Worm (Caenorhabditis elegans) whole organism, mixed stage, embryonic: ENCODE results near the gene msrp-4.

Experiments
- M03D4.4 ChIP-seq: sonication (generic microtip); optimal IDR thresholded peaks from 2 replicates; lab custom pipeline; 2017; ENCODE audit warnings: mild to moderate bottlenecking, missing genetic modification characterization, missing compliant biosample characterization
- bed-3 ChIP-seq: fragments of 200-800 bp; sonication (Bioruptor generic); optimal IDR thresholded peaks from 3 replicates; lab custom pipeline; 2018; ENCODE audit warnings: mild to moderate bottlenecking, missing genetic modification characterization, moderate library complexity, missing compliant biosample characterization
- blmp-1 ChIP-seq: fragments of 150-350 bp; optimal IDR thresholded peaks from 2 replicates; lab custom pipeline; 2014; ENCODE audit warnings: missing biosample characterization, missing genetic modification characterization
- ceh-39 ChIP-seq: fragments of 150-350 bp; optimal IDR thresholded peaks from 2 replicates; lab custom pipeline; 2014; ENCODE audit warnings: missing biosample characterization, missing genetic modification characterization
- ceh-83 ChIP-seq: fragments of 200-800 bp; sonication (Bioruptor generic); optimal IDR thresholded peaks from 2 replicates; lab custom pipeline; 2018; ENCODE audit warnings: mild to moderate bottlenecking, missing genetic modification characterization, missing compliant biosample characterization
- ces-1 ChIP-seq: fragments of 150-350 bp; optimal IDR thresholded peaks from 2 replicates; lab custom pipeline; 2014; ENCODE audit warnings: missing biosample characterization, missing genetic modification reagents, missing genetic modification characterization
- cnd-1 ChIP-seq: fragments of 200-800 bp; sonication (Bioruptor generic); optimal IDR thresholded peaks from 2 replicates; lab custom pipeline; 2018; ENCODE audit warnings: mild to moderate bottlenecking, missing genetic modification characterization, missing compliant biosample characterization
- drap-1 ChIP-seq: fragments of 200-800 bp; sonication (Bioruptor generic); optimal IDR thresholded peaks from 3 replicates; lab custom pipeline; 2018; ENCODE audit warnings: mild to moderate bottlenecking, missing genetic modification characterization, missing compliant biosample characterization
- elt-3 ChIP-seq: fragments of 150-350 bp; optimal IDR thresholded peaks from 2 replicates; lab custom pipeline; 2014; ENCODE audit warnings: missing biosample characterization, missing genetic modification characterization
- flh-1 ChIP-seq: fragments of 200-800 bp; sonication (Bioruptor generic); optimal IDR thresholded peaks from 2 replicates; lab custom pipeline; 2018; ENCODE audit warnings: mild to moderate bottlenecking, missing genetic modification characterization, moderate library complexity, missing compliant biosample characterization
- ham-2 ChIP-seq: fragments of 200-800 bp; sonication (Bioruptor generic); optimal IDR thresholded peaks from 2 replicates; lab custom pipeline; 2018; ENCODE audit warnings: mild to moderate bottlenecking, missing genetic modification characterization, missing compliant biosample characterization
- hlh-1 ChIP-seq: fragments of 150-350 bp; optimal IDR thresholded peaks from 2 replicates; lab custom pipeline; 2014; ENCODE audit warnings: missing biosample characterization, missing genetic modification reagents, missing genetic modification characterization
- lin-13 ChIP-seq: fragments of 150-350 bp; optimal IDR thresholded peaks from 2 replicates; lab custom pipeline; 2014; ENCODE audit warnings: missing biosample characterization, missing genetic modification characterization
- lin-32 ChIP-seq: fragments of 200-800 bp; sonication (Bioruptor generic); optimal IDR thresholded peaks from 2 replicates; lab custom pipeline; 2018; ENCODE audit warnings: mild to moderate bottlenecking, missing genetic modification characterization, missing compliant biosample characterization
- lsy-2 ChIP-seq: fragments of 150-350 bp; optimal IDR thresholded peaks from 2 replicates; lab custom pipeline; 2014; ENCODE audit warnings: missing biosample characterization, missing genetic modification characterization
- mab-5 ChIP-seq: fragments of 150-350 bp; optimal IDR thresholded peaks from 2 replicates; lab custom pipeline; 2014; ENCODE audit warnings: missing biosample characterization, missing genetic modification characterization
- mep-1 ChIP-seq: fragments of 150-350 bp; optimal IDR thresholded peaks from 2 replicates; lab custom pipeline; 2017; ENCODE audit warnings: missing biosample characterization, missing genetic modification reagents, missing genetic modification characterization, inconsistent platforms
- mls-2 ChIP-seq: sonication (generic microtip); optimal IDR thresholded peaks from 2 replicates; lab custom pipeline; 2016; ENCODE audit warnings: mild to moderate bottlenecking, missing genetic modification characterization, moderate library complexity, missing compliant biosample characterization
- nhr-12 ChIP-seq: fragments of 150-350 bp; optimal IDR thresholded peaks from 2 replicates; lab custom pipeline; 2014; ENCODE audit warnings: missing biosample characterization, missing genetic modification characterization
- nhr-237 ChIP-seq: fragments of 150-350 bp; optimal IDR thresholded peaks from 2 replicates; lab custom pipeline; 2014; ENCODE audit warnings: missing biosample characterization, missing genetic modification characterization
- nhr-28 ChIP-seq: fragments of 150-350 bp; optimal IDR thresholded peaks from 2 replicates; lab custom pipeline; 2014; ENCODE audit warnings: missing biosample characterization, missing genetic modification characterization
- nhr-76 ChIP-seq: sonication (generic microtip); optimal IDR thresholded peaks from 2 replicates; lab custom pipeline; 2017; ENCODE audit warnings: missing biosample characterization, missing genetic modification characterization
- pha-4 ChIP-seq: fragments of 150-350 bp; optimal IDR thresholded peaks from 2 replicates; lab custom pipeline; 2018; ENCODE audit warnings: missing biosample characterization, missing genetic modification reagents, missing genetic modification characterization
- snpc-4 ChIP-seq: fragments of 150-350 bp; optimal IDR thresholded peaks from 2 replicates; lab custom pipeline; 2014; ENCODE audit warnings: missing biosample characterization, missing genetic modification characterization
- sptf-1 ChIP-seq: sonication (generic microtip); optimal IDR thresholded peaks from 2 replicates; lab custom pipeline; 2017; ENCODE audit warnings: mild to moderate bottlenecking, missing genetic modification characterization, moderate library complexity, missing compliant biosample characterization
- tbx-8 ChIP-seq: fragments of 200-800 bp; sonication (Bioruptor generic); optimal IDR thresholded peaks from 2 replicates; lab custom pipeline; 2018; ENCODE audit warnings: mild to moderate bottlenecking, missing genetic modification characterization, moderate library complexity, missing compliant biosample characterization
- unc-120 ChIP-seq: sonication (generic microtip); optimal IDR thresholded peaks from 2 replicates; lab custom pipeline; 2017; ENCODE audit warnings: missing genetic modification characterization, missing compliant biosample characterization; ENCODE audit not compliant: poor library complexity, severe bottlenecking
- unc-39 ChIP-seq: fragments of 150-350 bp; optimal IDR thresholded peaks from 2 replicates; lab custom pipeline; 2014; ENCODE audit warnings: missing biosample characterization, missing genetic modification characterization
- unc-62 ChIP-seq: fragments of 150-350 bp; optimal IDR thresholded peaks from 2 replicates; lab custom pipeline; 2014; ENCODE audit warnings: missing biosample characterization, missing genetic modification reagents, missing genetic modification characterization
- zip-8 ChIP-seq: fragments of 150-350 bp; optimal IDR thresholded peaks from 2 replicates; lab custom pipeline; 2014; ENCODE audit warnings: missing biosample characterization, missing genetic modification characterization
- ztf-11 ChIP-seq: fragments of 150-350 bp; optimal IDR thresholded peaks from 2 replicates; lab custom pipeline; 2014; ENCODE audit warnings: missing biosample characterization, missing genetic modification characterization

The msrp-4 gene

DNA sequence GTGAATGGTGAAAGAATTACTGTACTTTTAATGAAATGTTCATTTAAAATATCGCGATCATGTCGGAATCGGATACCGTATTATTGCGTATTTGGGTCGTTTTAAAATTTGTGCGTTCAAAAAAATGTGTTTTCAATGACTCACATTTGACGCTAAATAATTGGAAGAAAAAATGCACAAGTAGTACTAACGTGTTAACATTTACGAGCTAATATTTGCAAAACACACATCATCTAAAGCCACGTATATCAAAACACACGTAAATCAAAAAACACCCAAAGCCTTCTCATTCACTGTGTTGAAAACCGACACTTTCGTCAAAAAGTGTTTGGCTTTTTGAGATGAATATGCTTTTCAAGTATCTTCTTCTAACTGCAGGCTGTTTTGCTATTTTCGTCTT lies 2.9 kb upstream of the msrp-4 start, which contains the start of gene F28A10.1:
TSS of gene F28A10.1 (plus strand) at position 301 of the 400 bp plus-strand sequence.
- TF ChIP-seq drap-1 (GFP tag; lab: Kevin White, UChicago) (no peak), M03D4.4 (tag; lab: Kevin White, UChicago) (no peak)

DNA sequence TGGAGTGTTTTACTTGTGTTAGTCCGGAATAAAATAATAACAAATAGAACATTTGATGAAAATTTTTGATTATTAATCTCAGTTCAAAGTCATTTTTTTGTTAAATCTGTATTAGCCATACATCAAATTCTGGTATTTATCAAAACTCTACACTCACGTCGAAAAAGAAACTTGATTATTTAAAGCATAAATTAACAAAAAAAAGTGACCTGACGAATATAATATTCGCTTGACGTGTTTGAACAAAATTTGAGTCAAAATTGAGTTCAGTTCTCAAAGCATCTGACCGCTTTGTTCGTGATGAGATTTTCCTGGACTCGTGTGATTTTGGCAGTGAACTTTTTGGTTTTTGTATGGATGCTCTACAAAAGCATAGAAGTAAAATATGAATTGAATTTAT lies 899 bp upstream of the msrp-4 start, which contains the start of gene F46F5.10:
TSS of gene F46F5.10 (plus strand) at position 301 of the 400 bp plus-strand sequence.
- no peak for TF ChIP-seq unc-62 (GFP tag; lab: Kevin White, UChicago)
- TF ChIP-seq tbx-8 (GFP tag; lab: Kevin White, UChicago) = no peak
- TF ChIP-seq ceh-83 (GFP tag; lab: Kevin White, UChicago) = no peak
- TF ChIP-seq mls-2 (tag; lab: Kevin White, UChicago) = no peak
- TF ChIP-seq lin-13 (tag; lab: Kevin White, UChicago) = no peak
- TF ChIP-seq unc-39 = no peak
- TF ChIP-seq pha-4 = no peak
- no peak for TF ChIP-seq nhr-12 (tag; lab: Kevin White, UChicago)
- TF ChIP-seq, all 35 proteins: peak for 0

DNA sequence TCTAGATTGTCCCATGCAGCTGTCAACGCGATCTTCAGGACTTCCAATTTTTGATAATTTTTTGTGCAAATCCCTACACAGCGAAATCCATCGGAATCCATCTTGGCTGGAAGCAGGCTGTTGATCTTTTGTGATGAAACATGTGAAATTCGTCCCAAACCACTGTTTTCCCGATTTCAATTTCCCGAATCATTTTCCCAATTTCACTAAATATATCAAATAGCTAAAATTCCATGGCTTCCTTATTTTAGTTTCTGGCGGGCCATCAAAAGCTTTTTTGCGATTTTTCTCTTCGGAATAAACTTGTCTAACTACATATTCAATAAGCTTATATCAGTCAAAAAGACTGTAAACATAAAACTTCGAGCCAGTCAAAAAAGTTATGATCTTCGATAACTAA lies 1.1 kb downstream of the msrp-4 start, which contains the start of gene F46F5.8:
TSS of gene F46F5.8 (minus strand) at position 101 of the 400 bp plus-strand sequence.
- TF ChIP-seq nhr-76 (tag; lab: Kevin White, UChicago) = no peak
- TF ChIP-seq lsy-2 (tag; lab: Kevin White, UChicago) = no peak
- no peak for TF ChIP-seq flh-1 (GFP tag; lab: Kevin White, UChicago)
- TF ChIP-seq ces-1 = no peak
- no peak for TF ChIP-seq unc-39
- TF ChIP-seq nhr-237 (tag; lab: Kevin White, UChicago) = no peak

DNA sequence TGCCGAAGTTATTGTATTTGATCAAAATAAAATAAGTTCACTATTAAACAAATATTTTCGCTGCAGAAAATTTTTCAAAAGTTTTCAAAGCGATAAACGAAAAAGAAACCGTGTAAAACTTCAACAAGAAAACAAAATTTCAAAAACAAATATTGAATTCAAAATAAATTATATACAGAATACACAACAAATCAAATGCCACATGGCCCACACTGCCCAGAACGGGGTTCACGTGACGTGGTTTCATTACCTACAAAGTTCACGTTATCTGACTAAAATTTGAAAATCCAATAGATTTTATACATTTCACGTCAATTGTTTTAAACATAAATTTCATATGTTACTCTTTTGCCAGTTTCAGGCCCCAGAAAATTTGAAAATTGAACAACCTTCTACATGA lies 2.1 kb downstream of the msrp-4 start, which contains the start of gene F46F5.7:
TSS of gene F46F5.7 (minus strand) at position 101 of the 400 bp plus-strand sequence.
- TF ChIP-seq sptf-1 = no peak

ce11 chrII:814737-815136 lies 7.9 kb downstream of the msrp-4 start, which contains the start of gene msrp-3:
msrp-3 (minus strand) TSS chrII:814837.
- TF ChIP-seq unc-120 (tag; lab: Kevin White, UChicago) = no peak
- no peak for TF ChIP-seq mep-1 (tag; lab: Kevin White, UChicago)
- TF ChIP-seq mls-2 (tag; lab: Kevin White, UChicago) = no peak
- TF ChIP-seq blmp-1 (tag; lab: Kevin White, UChicago) = no peak
- TF ChIP-seq M03D4.4 (tag; lab: Kevin White, UChicago) = no peak
- no peak for TF ChIP-seq snpc-4 (tag; lab: Kevin White, UChicago)
- no peak for TF ChIP-seq nhr-12 (tag; lab: Kevin White, UChicago)
- no peak for TF ChIP-seq lin-13 (tag; lab: Kevin White, UChicago)
- TF ChIP-seq unc-62 (GFP tag; lab: Kevin White, UChicago) = no peak
- TF ChIP-seq mab-5 (tag; lab: Kevin White, UChicago) = no peak
- TF ChIP-seq lin-32 (GFP tag; lab: Kevin White, UChicago) = no peak
- no peak for TF ChIP-seq ceh-83 (GFP tag; lab: Kevin White, UChicago)
- no peak for TF ChIP-seq pha-4
- TF ChIP-seq flh-1 (GFP tag; lab: Kevin White, UChicago) = no peak
- no peak for TF ChIP-seq nhr-28 (tag; lab: Kevin White, UChicago)
- TF ChIP-seq drap-1 (GFP tag; lab: Kevin White, UChicago) = no peak
- TF ChIP-seq ces-1 = no peak
- TF ChIP-seq, all 35 proteins: peak for 0

DNA sequence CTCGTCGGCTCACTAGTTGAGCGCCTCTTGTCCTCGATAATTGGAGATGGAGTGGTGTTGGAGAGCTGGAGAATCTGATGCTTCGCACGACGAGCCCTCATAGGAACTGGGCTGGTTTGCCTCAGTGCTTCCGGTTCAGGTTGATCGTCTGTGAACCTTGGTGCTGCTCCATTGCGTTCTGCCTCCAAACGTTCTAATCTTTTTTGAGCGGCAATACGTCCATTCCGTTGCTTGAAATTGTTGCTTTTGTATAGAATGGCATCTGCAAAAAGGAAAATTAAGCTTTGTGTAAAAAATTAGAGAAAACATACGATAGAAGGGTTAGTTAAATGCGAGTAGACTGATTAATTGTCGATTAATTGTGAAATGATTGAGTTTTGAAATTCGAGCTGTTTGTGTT lies 9.7 kb downstream of the msrp-4 start, which contains the start of gene F46F5.5:
TSS of gene F46F5.5 (minus strand) at position 101 of the 400 bp plus-strand sequence.
- no peak for TF ChIP-seq zip-8
- no peak for TF ChIP-seq tbx-8 (GFP tag; lab: Kevin White, UChicago)
- TF ChIP-seq bed-3 (GFP tag; lab: Kevin White, UChicago) = no peak
- TF ChIP-seq elt-3 = no peak
- TF ChIP-seq ztf-11 = no peak
- TF ChIP-seq nhr-76 (tag; lab: Kevin White, UChicago) = no peak
- TF ChIP-seq ceh-83 (GFP tag; lab: Kevin White, UChicago) = no peak
- no peak for TF ChIP-seq ceh-39 (tag; lab: Kevin White, UChicago)
- no peak for TF ChIP-seq cnd-1 (tag; lab: Kevin White, UChicago)
- TF ChIP-seq hlh-1 (tag; lab: Kevin White, UChicago) = no peak
- no peak for TF ChIP-seq lsy-2 (tag; lab: Kevin White, UChicago)
- no peak for TF ChIP-seq ham-2 (GFP tag; lab: Kevin White, UChicago)
- no peak for TF ChIP-seq lin-32 (GFP tag; lab: Kevin White, UChicago)
- no peak for TF ChIP-seq lin-13 (tag; lab: Kevin White, UChicago)
- no peak for TF ChIP-seq nhr-237 (tag; lab: Kevin White, UChicago)
